Worm (Caenorhabditis elegans): Measurements from ENCODE around the gene Y53F4B.10.

DNA sequence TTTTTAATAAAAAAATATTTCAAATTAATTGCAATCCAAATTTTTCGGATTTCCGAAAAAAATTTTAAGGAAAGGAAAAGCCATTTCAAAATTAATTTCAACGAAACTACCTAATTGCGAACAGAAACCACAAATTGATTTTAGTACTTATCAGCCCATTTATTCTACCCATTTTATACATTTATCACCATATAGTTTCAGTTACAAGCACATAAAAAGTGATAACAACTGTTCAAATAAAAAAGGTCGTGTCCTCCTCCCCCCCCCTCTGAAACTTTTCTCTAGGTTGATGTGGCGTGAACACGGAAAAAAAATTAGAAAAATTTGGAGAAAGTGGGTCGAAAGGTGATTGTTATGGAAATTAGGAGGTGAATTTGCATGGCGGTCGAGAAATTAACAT lies 38.4 kb downstream of the Y53F4B.10 start:
- TF ChIP-seq tbx-2 (tag; optimal IDR thresholded peaks at IDR 0.05) (no peak), ref-2 (tag; optimal IDR thresholded peaks at IDR 0.05) (no peak), nhr-232 (tag; optimal IDR thresholded peaks at IDR 0.05) (no peak), pqm-1 (tag; optimal IDR thresholded peaks at IDR 0.05) (no peak), madf-2 (tag; optimal IDR thresholded peaks at IDR 0.05) (no peak), pha-4 (tag; optimal IDR thresholded peaks at IDR 0.05) (no peak), nfya-1 (tag; optimal IDR thresholded peaks at IDR 0.05) (no peak), unc-86 (tag; optimal IDR thresholded peaks at IDR 0.05) (no peak), ama-1 (optimal IDR thresholded peaks at IDR 0.05) (no peak), dve-1 (tag; optimal IDR thresholded peaks at IDR 0.05) (no peak), ceh-30 (tag; optimal IDR thresholded peaks at IDR 0.05) (no peak), nhr-11 (tag; optimal IDR thresholded peaks at IDR 0.05) (no peak)
